Fruit fly (Drosophila melanogaster) whole organism, embryonic: ENCODE data around the gene UQCR-14.
A peak's percentile ranks its signal among the peaks of the same experiment; 100 is the strongest.

ENCODE experiments used
- Bdp1 ChIP-seq: fragments of 200-800 bp; sonication (Bioruptor generic); optimal IDR thresholded peaks from 3 replicates; lab custom pipeline; 2016; ENCODE audit warnings: missing biosample characterization, missing genetic modification characterization
- C15 ChIP-seq: fragments of 200-800 bp; sonication (Bioruptor generic); IDR thresholded peaks from 3 replicates; pipeline ENCODE4 v1.3.6; 2022; ENCODE audit warnings: missing biosample characterization, missing genetic modification characterization
- CG10462 ChIP-seq: fragments of 200-800 bp; sonication (Bioruptor generic); optimal IDR thresholded peaks from 2 replicates; lab custom pipeline; 2016; ENCODE audit warnings: missing biosample characterization, missing genetic modification characterization
- CG11456 ChIP-seq: fragments of 200-800 bp; sonication (Bioruptor generic); IDR thresholded peaks from 3 replicates; pipeline ENCODE4 v1.3.6; 2022; ENCODE audit warnings: missing biosample characterization, missing genetic modification characterization
- CG1529 ChIP-seq: fragments of 200-800 bp; sonication (Bioruptor generic); optimal IDR thresholded peaks from 3 replicates; lab custom pipeline; 2018; ENCODE audit warnings: missing biosample characterization, missing genetic modification characterization
- CG17385 ChIP-seq: fragments of 200-800 bp; sonication (Bioruptor generic); optimal IDR thresholded peaks from 3 replicates; lab custom pipeline; 2018; ENCODE audit warnings: missing biosample characterization, mild to moderate bottlenecking, missing genetic modification characterization
- CG1832 ChIP-seq: fragments of 200-800 bp; sonication (Bioruptor generic); optimal IDR thresholded peaks from 2 replicates; lab custom pipeline; 2017; ENCODE audit warnings: missing biosample characterization, mild to moderate bottlenecking, missing genetic modification characterization, inconsistent platforms
- CG2116 ChIP-seq: fragments of 200-800 bp; sonication (Bioruptor generic); optimal IDR thresholded peaks from 3 replicates; lab custom pipeline; 2018; ENCODE audit warnings: missing biosample characterization, mild to moderate bottlenecking, missing genetic modification characterization
- CG2129 ChIP-seq: fragments of 200-800 bp; sonication (Bioruptor generic); IDR thresholded peaks from 2 replicates; pipeline ENCODE4 v1.3.6; 2022; ENCODE audit warnings: missing biosample characterization, missing genetic modification characterization; ENCODE audit not compliant: partially characterized antibody
- CG2199 ChIP-seq: fragments of 200-800 bp; sonication (Bioruptor generic); IDR thresholded peaks from 3 replicates; pipeline ENCODE4 v1.3.6; 2022; ENCODE audit warnings: missing biosample characterization, missing genetic modification characterization
- CG31388 ChIP-seq: fragments of 200-800 bp; sonication (Bioruptor generic); optimal IDR thresholded peaks from 2 replicates; lab custom pipeline; 2016; ENCODE audit warnings: missing biosample characterization, missing genetic modification characterization
- CG32772 ChIP-seq: fragments of 200-800 bp; sonication (Bioruptor generic); IDR thresholded peaks from 2 replicates; pipeline ENCODE4 v1.3.6; 2022; ENCODE audit warnings: missing biosample characterization, missing genetic modification characterization
- CG42726 ChIP-seq: fragments of 200-800 bp; sonication (Bioruptor generic); IDR thresholded peaks from 2 replicates; pipeline ENCODE4 v1.3.6; 2022; ENCODE audit warnings: missing biosample characterization, missing genetic modification characterization; ENCODE audit not compliant: partially characterized antibody
- CG4730 ChIP-seq: fragments of 200-800 bp; sonication (Bioruptor generic); IDR thresholded peaks from 2 replicates; pipeline ENCODE4 v1.3.6; 2022; ENCODE audit warnings: missing biosample characterization, missing genetic modification characterization
- CG6683 ChIP-seq: fragments of 200-800 bp; sonication (Bioruptor generic); optimal IDR thresholded peaks from 2 replicates; lab custom pipeline; 2017; ENCODE audit warnings: missing biosample characterization, mild to moderate bottlenecking, missing genetic modification characterization, missing genetic modification reagents
- CG6689 ChIP-seq: fragments of 200-800 bp; sonication (Bioruptor generic); IDR thresholded peaks from 2 replicates; pipeline ENCODE4 v1.3.6; 2022; ENCODE audit warnings: missing biosample characterization, missing genetic modification characterization
- CG6854 ChIP-seq: fragments of 200-800 bp; sonication (Bioruptor generic); optimal IDR thresholded peaks from 3 replicates; lab custom pipeline; 2017; ENCODE audit warnings: missing biosample characterization, mild to moderate bottlenecking, missing genetic modification characterization
- CG7928 ChIP-seq: fragments of 200-800 bp; sonication (Bioruptor generic); optimal IDR thresholded peaks from 2 replicates; lab custom pipeline; 2017; ENCODE audit warnings: missing biosample characterization, mild to moderate bottlenecking, missing genetic modification characterization
- CG8359 ChIP-seq: fragments of 200-800 bp; sonication (Bioruptor generic); optimal IDR thresholded peaks from 2 replicates; lab custom pipeline; 2017; ENCODE audit warnings: missing biosample characterization, mild to moderate bottlenecking, missing genetic modification characterization, borderline replicate concordance
- CG9727 ChIP-seq: fragments of 200-800 bp; sonication (Bioruptor generic); optimal IDR thresholded peaks from 3 replicates; lab custom pipeline; 2017; ENCODE audit warnings: missing biosample characterization, mild to moderate bottlenecking, missing genetic modification characterization
- Dref ChIP-seq: fragments of 200-800 bp; sonication (Bioruptor generic); IDR thresholded peaks from 2 replicates; pipeline ENCODE4 v1.3.6; 2022; ENCODE audit warnings: missing biosample characterization, missing genetic modification characterization
- HLH4C ChIP-seq: fragments of 200-800 bp; sonication (Bioruptor generic); IDR thresholded peaks from 3 replicates; pipeline ENCODE4 v1.3.6; 2022; ENCODE audit warnings: missing biosample characterization, missing genetic modification characterization; ENCODE audit not compliant: partially characterized antibody
- Hmx ChIP-seq: fragments of 200-800 bp; sonication (Bioruptor generic); optimal IDR thresholded peaks from 2 replicates; lab custom pipeline; 2016; ENCODE audit warnings: missing biosample characterization, missing genetic modification characterization
- Hr39 ChIP-seq: fragments of >200 bp; optimal IDR thresholded peaks from 2 replicates; lab custom pipeline; 2017
- Mrtf ChIP-seq: fragments of 200-800 bp; sonication (Bioruptor generic); IDR thresholded peaks from 3 replicates; pipeline ENCODE4 v1.3.6; 2022; ENCODE audit warnings: missing biosample characterization, missing genetic modification characterization
- Opbp ChIP-seq: fragments of 200-800 bp; sonication (Bioruptor generic); IDR thresholded peaks from 3 replicates; pipeline ENCODE4 v1.3.6; 2022; ENCODE audit warnings: missing biosample characterization, missing genetic modification characterization; ENCODE audit not compliant: partially characterized antibody
- Side ChIP-seq: fragments of 200-800 bp; sonication (Bioruptor generic); optimal IDR thresholded peaks from 2 replicates; lab custom pipeline; 2016; ENCODE audit warnings: missing biosample characterization, missing genetic modification characterization
- Trl ChIP-seq, 3 experiments: fragments of >200 bp in 2 of 3; fragments of 200-800 bp in 1 of 3; sonication (Bioruptor generic) in 1 of 3; optimal IDR thresholded peaks; 2 replicates in 1 of 3; 3 replicates in 2 of 3; lab custom pipeline; 2016 to 2017; ENCODE audit warnings: missing biosample characterization in 1 of 3, missing genetic modification characterization in 1 of 3
- Vsx1 ChIP-seq: fragments of 200-800 bp; sonication (Bioruptor generic); optimal IDR thresholded peaks from 2 replicates; lab custom pipeline; 2017; ENCODE audit warnings: missing biosample characterization, mild to moderate bottlenecking, missing genetic modification characterization, missing genetic modification reagents
- chif ChIP-seq, 2 experiments: fragments of 200-800 bp; sonication (Bioruptor generic); optimal IDR thresholded peaks; 3 replicates each; lab custom pipeline; 2016; ENCODE audit warnings: missing biosample characterization in 2 of 2, missing genetic modification characterization in 2 of 2
- chinmo ChIP-seq: fragments of 200-800 bp; sonication (Bioruptor generic); IDR thresholded peaks from 4 replicates; pipeline ENCODE4 v1.3.6; 2022; ENCODE audit warnings: missing biosample characterization, missing genetic modification characterization; ENCODE audit not compliant: partially characterized antibody
- chn ChIP-seq: fragments of 200-800 bp; sonication (Bioruptor generic); optimal IDR thresholded peaks from 2 replicates; lab custom pipeline; 2016; ENCODE audit warnings: missing biosample characterization, missing genetic modification characterization
- dan ChIP-seq: fragments of 200-800 bp; sonication (Bioruptor generic); IDR thresholded peaks from 2 replicates; pipeline ENCODE4 v1.3.6; 2022; ENCODE audit warnings: missing biosample characterization, missing genetic modification characterization
- disco-r ChIP-seq: fragments of 200-800 bp; sonication (Bioruptor generic); optimal IDR thresholded peaks from 2 replicates; lab custom pipeline; 2016; ENCODE audit warnings: missing biosample characterization, missing genetic modification characterization
- ems ChIP-seq: fragments of 200-800 bp; sonication (Bioruptor generic); optimal IDR thresholded peaks from 3 replicates; lab custom pipeline; 2016; ENCODE audit warnings: missing biosample characterization, missing genetic modification characterization
- fd3F ChIP-seq: fragments of 200-800 bp; sonication (Bioruptor generic); optimal IDR thresholded peaks from 2 replicates; lab custom pipeline; 2018; ENCODE audit warnings: missing biosample characterization, mild to moderate bottlenecking, missing genetic modification characterization, moderate library complexity
- gcm2 ChIP-seq: fragments of 200-800 bp; sonication (Bioruptor generic); optimal IDR thresholded peaks from 2 replicates; lab custom pipeline; 2016; ENCODE audit warnings: missing biosample characterization, missing genetic modification characterization
- grn ChIP-seq: fragments of 200-800 bp; sonication (Bioruptor generic); optimal IDR thresholded peaks from 3 replicates; lab custom pipeline; 2017; ENCODE audit warnings: missing biosample characterization, missing genetic modification characterization
- inv ChIP-seq: fragments of 200-800 bp; sonication (Bioruptor generic); IDR thresholded peaks from 2 replicates; pipeline ENCODE4 v1.3.6; 2022; ENCODE audit warnings: missing biosample characterization, missing genetic modification characterization; ENCODE audit not compliant: partially characterized antibody
- jigr1 ChIP-seq: fragments of 200-800 bp; sonication (Bioruptor generic); IDR thresholded peaks from 3 replicates; pipeline ENCODE4 v1.3.6; 2022; ENCODE audit warnings: missing biosample characterization, missing genetic modification characterization
- luna ChIP-seq: fragments of 200-800 bp; sonication (Bioruptor generic); optimal IDR thresholded peaks from 2 replicates; lab custom pipeline; 2016; ENCODE audit warnings: missing biosample characterization, missing genetic modification characterization
- pita ChIP-seq: fragments of 200-800 bp; sonication (Bioruptor generic); optimal IDR thresholded peaks from 2 replicates; lab custom pipeline; 2017; ENCODE audit warnings: missing biosample characterization, mild to moderate bottlenecking, missing genetic modification characterization
- psq ChIP-seq: fragments of 200-800 bp; sonication (Bioruptor generic); optimal IDR thresholded peaks from 2 replicates; lab custom pipeline; 2017; ENCODE audit warnings: missing biosample characterization, missing genetic modification characterization
- salm ChIP-seq: fragments of 200-800 bp; sonication (Bioruptor generic); optimal IDR thresholded peaks from 2 replicates; lab custom pipeline; 2018; ENCODE audit warnings: missing biosample characterization, mild to moderate bottlenecking, missing genetic modification characterization
- sisA ChIP-seq: fragments of 200-800 bp; sonication (Bioruptor generic); IDR thresholded peaks from 2 replicates; pipeline ENCODE4 v1.3.6; 2022; ENCODE audit warnings: missing biosample characterization, missing genetic modification characterization
- sqz ChIP-seq: fragments of 200-800 bp; sonication (Bioruptor generic); optimal IDR thresholded peaks from 3 replicates; lab custom pipeline; 2018; ENCODE audit warnings: missing biosample characterization, mild to moderate bottlenecking, missing genetic modification characterization
- sr ChIP-seq: fragments of 200-800 bp; sonication (Bioruptor generic); IDR thresholded peaks from 3 replicates; pipeline ENCODE4 v1.3.6; 2022; ENCODE audit warnings: missing biosample characterization, missing genetic modification characterization
- ssp ChIP-seq: fragments of 200-800 bp; sonication (Bioruptor generic); IDR thresholded peaks from 2 replicates; pipeline ENCODE4 v1.3.6; 2022; ENCODE audit warnings: missing biosample characterization, missing genetic modification characterization
- tio ChIP-seq: fragments of 200-800 bp; sonication (Bioruptor generic); optimal IDR thresholded peaks from 2 replicates; lab custom pipeline; 2017; ENCODE audit warnings: missing biosample characterization, missing genetic modification characterization, inconsistent platforms
- yki ChIP-seq: fragments of >200 bp; optimal IDR thresholded peaks from 3 replicates; lab custom pipeline; 2018
- zen2 ChIP-seq: fragments of 200-800 bp; sonication (Bioruptor generic); IDR thresholded peaks from 3 replicates; pipeline ENCODE4 v1.3.6; 2022; ENCODE audit warnings: missing biosample characterization, missing genetic modification characterization; ENCODE audit not compliant: partially characterized antibody

The UQCR-14 gene

DNA sequence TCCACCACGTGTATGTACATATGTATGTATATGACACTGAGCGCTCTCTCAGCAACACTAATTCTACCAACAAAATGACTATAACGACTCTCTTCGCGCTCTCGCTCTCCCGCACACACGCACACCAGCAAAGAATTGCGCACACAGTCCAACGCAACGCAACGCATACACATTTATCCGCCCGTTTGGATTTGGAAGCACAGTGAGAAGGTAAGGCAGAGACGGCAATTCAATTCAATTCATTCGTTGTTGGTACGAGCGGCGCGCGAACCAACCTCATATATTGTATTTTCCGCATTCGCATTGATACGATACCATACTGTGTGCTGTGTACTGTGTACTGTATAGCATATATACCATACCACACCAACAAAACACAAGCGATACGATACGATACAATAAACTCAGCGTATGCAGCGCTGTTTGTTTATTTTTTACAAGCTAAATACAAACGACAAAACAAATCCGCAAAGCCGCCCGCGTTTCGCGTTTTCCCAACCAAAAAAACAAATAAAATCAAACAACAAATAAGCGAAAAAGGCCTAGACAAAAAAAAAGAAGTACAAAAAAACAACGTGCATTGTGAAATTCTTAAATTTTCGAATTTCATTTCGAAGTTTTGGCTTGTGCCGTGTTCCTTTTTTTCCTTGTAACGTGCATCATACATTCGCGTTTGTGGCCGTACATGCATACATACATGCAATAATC lies 47.5 kb downstream of the UQCR-14 start, which contains the start of the genes CG9921 and Dsp1 (continued):
- peak; percentile 17; the same call in 1 of the 2 replicates for TF ChIP-seq CG6689
- TF ChIP-seq jigr1 (GFP tag; lab: Robert Waterston, UW), result no peak
- TF ChIP-seq luna (GFP tag; lab: Kevin White, UChicago), result no peak
- TF ChIP-seq chinmo (GFP tag; lab: Robert Waterston, UW), result peak; percentile 95
- no peak for TF ChIP-seq Opbp (GFP tag; lab: Robert Waterston, UW)
- no peak for TF ChIP-seq Mrtf (GFP tag; lab: Robert Waterston, UW)
- TF ChIP-seq Hmx (GFP tag; lab: Kevin White, UChicago), result no peak
- no peak for TF ChIP-seq gcm2 (GFP tag; lab: Kevin White, UChicago)
- TF ChIP-seq sisA, result no peak
- peak; percentile 97 for TF ChIP-seq Trl (optimal IDR thresholded peaks at IDR 0.05; lab: Kevin White, UChicago)
- TF ChIP-seq Trl (GFP tag; optimal IDR thresholded peaks at IDR 0.05; lab: Kevin White, UChicago), result no peak
- no peak for TF ChIP-seq CG11456 (GFP tag; lab: Robert Waterston, UW)
- TF ChIP-seq Hr39 (lab: Kevin White, UChicago), result no peak
- no peak for TF ChIP-seq zen2 (GFP tag; lab: Robert Waterston, UW)
- TF ChIP-seq inv, result no peak
- peak; percentile 99 for TF ChIP-seq CG2199 (GFP tag; lab: Robert Waterston, UW)
- no peak for TF ChIP-seq ems (GFP tag; lab: Kevin White, UChicago)
- TF ChIP-seq CG42726 (GFP tag; lab: Robert Waterston, UW), result no peak
- TF ChIP-seq dan (GFP tag; lab: Robert Waterston, UW), result no peak
- no peak for TF ChIP-seq pita (GFP tag; lab: Kevin White, UChicago)
- TF ChIP-seq CG32772 (GFP tag; lab: Robert Waterston, UW), result no peak
- no peak for TF ChIP-seq CG6854 (GFP tag; lab: Kevin White, UChicago)
- no peak for TF ChIP-seq disco-r (GFP tag; lab: Kevin White, UChicago)
- no peak for TF ChIP-seq Vsx1 (GFP tag; lab: Kevin White, UChicago)
- TF ChIP-seq CG2129, result no peak
- no peak for TF ChIP-seq HLH4C (GFP tag; lab: Robert Waterston, UW)
- TF ChIP-seq psq (GFP tag; lab: Kevin White, UChicago), result no peak
- TF ChIP-seq Side (GFP tag; lab: Kevin White, UChicago), result no peak
- TF ChIP-seq yki (lab: Kevin White, UChicago), result peak; percentile 90
- TF ChIP-seq CG2116 (GFP tag; lab: Kevin White, UChicago), result no peak
- no peak for TF ChIP-seq Bdp1 (GFP tag; lab: Kevin White, UChicago)
- TF ChIP-seq grn, result no peak
- TF ChIP-seq CG8359 (GFP tag; lab: Kevin White, UChicago), result no peak
- TF ChIP-seq sr (GFP tag; lab: Robert Waterston, UW), result no peak
- TF ChIP-seq CG7928 (GFP tag; lab: Kevin White, UChicago), result no peak
- TF ChIP-seq Dref (GFP tag; lab: Robert Waterston, UW), result no peak
- no peak for TF ChIP-seq chn (GFP tag; lab: Kevin White, UChicago)
- TF ChIP-seq salm (tag; lab: Kevin White, UChicago), result no peak
- no peak for TF ChIP-seq CG31388 (GFP tag; lab: Kevin White, UChicago)
- no peak for TF ChIP-seq fd3F (GFP tag; lab: Kevin White, UChicago)
- TF ChIP-seq CG6683, result no peak
- no peak for TF ChIP-seq CG9727 (GFP tag; lab: Kevin White, UChicago)
- no peak for TF ChIP-seq CG1529 (GFP tag; lab: Kevin White, UChicago)
- TF ChIP-seq chif (GFP tag; optimal IDR thresholded peaks at IDR 0.05; lab: Kevin White, UChicago), result no peak
- TF ChIP-seq CG10462 (GFP tag; lab: Kevin White, UChicago), result no peak
- no peak for TF ChIP-seq ssp (GFP tag; lab: Robert Waterston, UW)
- no peak for TF ChIP-seq CG1832
- no peak for TF ChIP-seq CG17385
- TF ChIP-seq C15 (GFP tag; lab: Robert Waterston, UW), result no peak
- TF ChIP-seq tio (GFP tag; lab: Kevin White, UChicago), result no peak
- TF ChIP-seq CG4730 (GFP tag; lab: Robert Waterston, UW), result no peak
- no peak for TF ChIP-seq sqz (GFP tag; lab: Kevin White, UChicago)
